Worm (Caenorhabditis elegans): ENCODE measurements around the gene vab-7.
A peak's percentile ranks its signal among the peaks of the same experiment; 100 is the strongest.

vab-7 gene

ce11 chrIII:10905112-10905511 lies 15.0 kb upstream of the vab-7 start:
- no peak for TF ChIP-seq hmg-4 (GFP tag; optimal IDR thresholded peaks at IDR 0.05)
- TF ChIP-seq ceh-36 (tag; optimal IDR thresholded peaks at IDR 0.05): no peak
- TF ChIP-seq ets-7 (tag; optimal IDR thresholded peaks at IDR 0.05): no peak
- no peak for TF ChIP-seq F13C5.2 (tag; optimal IDR thresholded peaks at IDR 0.05)
- no peak for TF ChIP-seq tbx-11 (GFP tag; IDR thresholded peaks at IDR 0.05)

- TF ChIP-seq ceh-36 (tag; optimal IDR thresholded peaks at IDR 0.05) (peak; percentile 30), ets-7 (tag; optimal IDR thresholded peaks at IDR 0.05) (no peak), ceh-13 (GFP tag; optimal IDR thresholded peaks at IDR 0.05) (no peak)
Observed at ce11 chrIII:10906325-10906724, 13.8 kb upstream of the vab-7 start.

- peak; percentile 74 for TF ChIP-seq scrt-1 (GFP tag; IDR thresholded peaks at IDR 0.05)
- no peak for TF ChIP-seq hmg-4 (GFP tag; optimal IDR thresholded peaks at IDR 0.05)
- no peak for TF ChIP-seq ama-1 (optimal IDR thresholded peaks at IDR 0.05)
Observed at ce11 chrIII:10907678-10908217, 12.4 kb upstream of the vab-7 start.

- TF ChIP-seq F13C5.2 (tag; optimal IDR thresholded peaks at IDR 0.05) (no peak), scrt-1 (GFP tag; IDR thresholded peaks at IDR 0.05) (peak; percentile 71; the same call in 1 of the 2 replicates)
Observed at ce11 chrIII:10908543-10908942, 11.6 kb upstream of the vab-7 start.

- TF ChIP-seq ama-1 (optimal IDR thresholded peaks at IDR 0.05) (no peak), ceh-36 (tag; optimal IDR thresholded peaks at IDR 0.05) (no peak), hmbx-1 (tag; optimal IDR thresholded peaks at IDR 0.05) (no peak), F13C5.2 (tag; optimal IDR thresholded peaks at IDR 0.05) (no peak), hnd-1 (tag; optimal IDR thresholded peaks at IDR 0.05) (no peak), sea-1 (GFP tag; conservative IDR thresholded peaks at IDR 0.05) (no peak), tbx-11 (GFP tag; IDR thresholded peaks at IDR 0.05) (no peak), ceh-13 (GFP tag; optimal IDR thresholded peaks at IDR 0.05) (no peak), aly-1 (tag; optimal IDR thresholded peaks at IDR 0.05) (no peak), B0310.2 (tag; optimal IDR thresholded peaks at IDR 0.05) (no peak), ets-7 (tag; optimal IDR thresholded peaks at IDR 0.05) (no peak), tra-4 (tag; optimal IDR thresholded peaks at IDR 0.05) (no peak), flt-1 (GFP tag; IDR thresholded peaks at IDR 0.05) (no peak), tbx-37 (GFP tag; conservative IDR thresholded peaks at IDR 0.05) (no peak), scrt-1 (GFP tag; IDR thresholded peaks at IDR 0.05) (no peak), pes-1 (GFP tag; IDR thresholded peaks at IDR 0.05) (no peak), hmg-4 (GFP tag; optimal IDR thresholded peaks at IDR 0.05) (no peak)
Observed at ce11 chrIII:10909166-10909565, 11.0 kb upstream of the vab-7 start.

- TF ChIP-seq pes-1 (GFP tag; IDR thresholded peaks at IDR 0.05) (no peak), ets-7 (tag; optimal IDR thresholded peaks at IDR 0.05) (no peak), aly-1 (tag; optimal IDR thresholded peaks at IDR 0.05) (no peak), ceh-36 (tag; optimal IDR thresholded peaks at IDR 0.05) (no peak)
Observed at ce11 chrIII:10911160-10911559, 9.0 kb upstream of the vab-7 start, which contains the start of gene cut-6. Gene cut-6 (plus strand): TSS chrIII:10911460.

- no peak for TF ChIP-seq F13C5.2 (tag; optimal IDR thresholded peaks at IDR 0.05)
- no peak for TF ChIP-seq ets-7 (tag; optimal IDR thresholded peaks at IDR 0.05)
- TF ChIP-seq tra-4 (tag; optimal IDR thresholded peaks at IDR 0.05): no peak
- TF ChIP-seq tbx-11 (GFP tag; IDR thresholded peaks at IDR 0.05): no peak
- no peak for TF ChIP-seq aly-1 (tag; optimal IDR thresholded peaks at IDR 0.05)
- TF ChIP-seq pes-1 (GFP tag; IDR thresholded peaks at IDR 0.05): no peak
- TF ChIP-seq scrt-1 (GFP tag; IDR thresholded peaks at IDR 0.05): no peak
- TF ChIP-seq hnd-1 (tag; optimal IDR thresholded peaks at IDR 0.05): no peak
- no peak for TF ChIP-seq B0310.2 (tag; optimal IDR thresholded peaks at IDR 0.05)
- TF ChIP-seq ceh-13 (GFP tag; optimal IDR thresholded peaks at IDR 0.05): no peak
- TF ChIP-seq sea-1 (GFP tag; conservative IDR thresholded peaks at IDR 0.05): no peak
- TF ChIP-seq hmg-4 (GFP tag; optimal IDR thresholded peaks at IDR 0.05): no peak
- no peak for TF ChIP-seq hmbx-1 (tag; optimal IDR thresholded peaks at IDR 0.05)
- TF ChIP-seq ama-1 (optimal IDR thresholded peaks at IDR 0.05): no peak
- TF ChIP-seq tbx-37 (GFP tag; conservative IDR thresholded peaks at IDR 0.05): no peak
- TF ChIP-seq ceh-36 (tag; optimal IDR thresholded peaks at IDR 0.05): no peak
Observed at ce11 chrIII:10914971-10915370, 5.2 kb upstream of the vab-7 start.

ce11 chrIII:10921474-10921873 lies 1.3 kb downstream of the vab-7 start:
- TF ChIP-seq tra-4 (tag; optimal IDR thresholded peaks at IDR 0.05) (no peak), scrt-1 (GFP tag; IDR thresholded peaks at IDR 0.05) (no peak), pes-1 (GFP tag; IDR thresholded peaks at IDR 0.05) (no peak), hmg-4 (GFP tag; optimal IDR thresholded peaks at IDR 0.05) (no peak), ceh-13 (GFP tag; optimal IDR thresholded peaks at IDR 0.05) (no peak), aly-1 (tag; optimal IDR thresholded peaks at IDR 0.05) (no peak), ceh-36 (tag; optimal IDR thresholded peaks at IDR 0.05) (no peak), ets-7 (tag; optimal IDR thresholded peaks at IDR 0.05) (no peak)

- TF ChIP-seq ama-1 (optimal IDR thresholded peaks at IDR 0.05): no peak
- no peak for TF ChIP-seq tbx-11 (GFP tag; IDR thresholded peaks at IDR 0.05)
- no peak for TF ChIP-seq aly-1 (tag; optimal IDR thresholded peaks at IDR 0.05)
- no peak for TF ChIP-seq tra-4 (tag; optimal IDR thresholded peaks at IDR 0.05)
- no peak for TF ChIP-seq ceh-36 (tag; optimal IDR thresholded peaks at IDR 0.05)
- TF ChIP-seq pes-1 (GFP tag; IDR thresholded peaks at IDR 0.05): no peak
- TF ChIP-seq sea-1 (GFP tag; conservative IDR thresholded peaks at IDR 0.05): no peak
- no peak for TF ChIP-seq hnd-1 (tag; optimal IDR thresholded peaks at IDR 0.05)
- TF ChIP-seq scrt-1 (GFP tag; IDR thresholded peaks at IDR 0.05): no peak
- TF ChIP-seq ceh-13 (GFP tag; optimal IDR thresholded peaks at IDR 0.05): no peak
- no peak for TF ChIP-seq tbx-37 (GFP tag; conservative IDR thresholded peaks at IDR 0.05)
- no peak for TF ChIP-seq F13C5.2 (tag; optimal IDR thresholded peaks at IDR 0.05)
- no peak for TF ChIP-seq B0310.2 (tag; optimal IDR thresholded peaks at IDR 0.05)
- TF ChIP-seq ets-7 (tag; optimal IDR thresholded peaks at IDR 0.05): no peak
Observed at ce11 chrIII:10923539-10923938, 3.4 kb downstream of the vab-7 start.
